Fruit fly (Drosophila melanogaster) whole organism, embryonic: ENCODE measurements around the gene CG4709.
A peak's percentile ranks its signal among the peaks of the same experiment; 100 is the strongest.

Experiments used
- Abd-B ChIP-seq: fragments of 200-800 bp; sonication (Bioruptor generic); optimal IDR thresholded peaks from 2 replicates; lab custom pipeline; 2018; ENCODE audit warnings: missing biosample characterization, mild to moderate bottlenecking, missing genetic modification characterization, moderate library complexity
- Ada2b ChIP-seq: fragments of 200-800 bp; sonication (Bioruptor generic); IDR thresholded peaks from 2 replicates; pipeline ENCODE4 v1.3.6; 2022; ENCODE audit warnings: missing biosample characterization, missing genetic modification characterization
- B-H2 ChIP-seq: fragments of 200-800 bp; sonication (Bioruptor generic); optimal IDR thresholded peaks from 2 replicates; lab custom pipeline; 2018; ENCODE audit warnings: missing biosample characterization, mild to moderate bottlenecking, missing genetic modification characterization
- CG10431 ChIP-seq: fragments of 200-800 bp; sonication (Bioruptor generic); optimal IDR thresholded peaks from 3 replicates; lab custom pipeline; 2018; ENCODE audit warnings: missing biosample characterization, mild to moderate bottlenecking, missing genetic modification characterization
- CG10959 ChIP-seq: fragments of 200-800 bp; sonication (Bioruptor generic); IDR thresholded peaks from 2 replicates; pipeline ENCODE4 v1.3.6; 2022; ENCODE audit warnings: missing biosample characterization, missing genetic modification characterization
- CG12391 ChIP-seq: fragments of 200-800 bp; sonication (Bioruptor generic); optimal IDR thresholded peaks from 3 replicates; lab custom pipeline; 2018; ENCODE audit warnings: missing biosample characterization, mild to moderate bottlenecking, missing genetic modification characterization, moderate library complexity
- CG16815 ChIP-seq: fragments of 200-800 bp; sonication (Bioruptor generic); optimal IDR thresholded peaks from 3 replicates; lab custom pipeline; 2017; ENCODE audit warnings: missing biosample characterization, mild to moderate bottlenecking, missing genetic modification characterization
- CG17359 ChIP-seq: fragments of 200-800 bp; sonication (Bioruptor generic); optimal IDR thresholded peaks from 3 replicates; lab custom pipeline; 2018; ENCODE audit warnings: missing biosample characterization, mild to moderate bottlenecking, missing genetic modification characterization, moderate library complexity
- CG17912 ChIP-seq: fragments of 200-800 bp; sonication (Bioruptor generic); optimal IDR thresholded peaks from 2 replicates; lab custom pipeline; 2018; ENCODE audit warnings: missing biosample characterization, mild to moderate bottlenecking, missing genetic modification characterization
- CG18011 ChIP-seq: fragments of 200-800 bp; sonication (Bioruptor generic); optimal IDR thresholded peaks from 2 replicates; lab custom pipeline; 2017; ENCODE audit warnings: missing biosample characterization, missing genetic modification characterization, mild to moderate bottlenecking, moderate library complexity, missing genotype
- CG1832 ChIP-seq: fragments of 200-800 bp; sonication (Bioruptor generic); optimal IDR thresholded peaks from 2 replicates; lab custom pipeline; 2017; ENCODE audit warnings: missing biosample characterization, mild to moderate bottlenecking, missing genetic modification characterization, inconsistent platforms
- CG18476 ChIP-seq: fragments of 200-800 bp; sonication (Bioruptor generic); optimal IDR thresholded peaks from 2 replicates; lab custom pipeline; 2016; ENCODE audit warnings: missing biosample characterization, mild to moderate bottlenecking, missing genetic modification characterization
- CG18599 ChIP-seq: fragments of 200-800 bp; sonication (Bioruptor generic); optimal IDR thresholded peaks from 3 replicates; lab custom pipeline; 2017; ENCODE audit warnings: missing biosample characterization, missing genetic modification characterization, mild to moderate bottlenecking, moderate library complexity, missing genetic modification reagents
- CG2116 ChIP-seq: fragments of 200-800 bp; sonication (Bioruptor generic); optimal IDR thresholded peaks from 3 replicates; lab custom pipeline; 2018; ENCODE audit warnings: missing biosample characterization, mild to moderate bottlenecking, missing genetic modification characterization
- CG2712 ChIP-seq: fragments of 200-800 bp; optimal IDR thresholded peaks from 3 replicates; lab custom pipeline; 2019; ENCODE audit warnings: missing biosample characterization, mild to moderate bottlenecking, missing genetic modification characterization, moderate library complexity
- CG30431 ChIP-seq: fragments of 200-800 bp; sonication (Bioruptor generic); optimal IDR thresholded peaks from 2 replicates; lab custom pipeline; 2017; ENCODE audit warnings: missing biosample characterization, missing genetic modification characterization
- CG32772 ChIP-seq: fragments of 200-800 bp; sonication (Bioruptor generic); IDR thresholded peaks from 2 replicates; pipeline ENCODE4 v1.3.6; 2022; ENCODE audit warnings: missing biosample characterization, missing genetic modification characterization
- CG43689 ChIP-seq: fragments of 200-800 bp; sonication (Bioruptor generic); IDR thresholded peaks from 2 replicates; pipeline ENCODE4 v1.3.6; 2022; ENCODE audit warnings: missing biosample characterization, missing genetic modification characterization
- CG5245 ChIP-seq: fragments of 200-800 bp; sonication (Bioruptor generic); optimal IDR thresholded peaks from 3 replicates; lab custom pipeline; 2016; ENCODE audit warnings: missing biosample characterization, missing genetic modification characterization
- CG6272 ChIP-seq: fragments of 200-800 bp; sonication (Bioruptor generic); IDR thresholded peaks from 2 replicates; pipeline ENCODE4 v1.3.6; 2022; ENCODE audit warnings: missing biosample characterization, missing genetic modification characterization
- CG6765 ChIP-seq: fragments of 200-800 bp; sonication (Bioruptor generic); optimal IDR thresholded peaks from 3 replicates; lab custom pipeline; 2017; ENCODE audit warnings: missing biosample characterization, mild to moderate bottlenecking, missing genetic modification characterization
- CG6813 ChIP-seq: fragments of 200-800 bp; sonication (Bioruptor generic); optimal IDR thresholded peaks from 2 replicates; lab custom pipeline; 2017; ENCODE audit warnings: missing biosample characterization, missing genetic modification characterization, mild to moderate bottlenecking, moderate library complexity, missing genetic modification reagents
- CG8478 ChIP-seq: fragments of >200 bp; optimal IDR thresholded peaks from 2 replicates; lab custom pipeline; 2018
- CoRest ChIP-seq: fragments of 200-800 bp; sonication (Bioruptor generic); optimal IDR thresholded peaks from 3 replicates; lab custom pipeline; 2018; ENCODE audit warnings: missing biosample characterization, mild to moderate bottlenecking, missing genetic modification characterization, moderate library complexity
- Hand ChIP-seq: fragments of 200-800 bp; sonication (Bioruptor generic); optimal IDR thresholded peaks from 2 replicates; lab custom pipeline; 2017; ENCODE audit warnings: mild to moderate bottlenecking, missing biosample characterization, missing genetic modification reagents, missing genetic modification characterization
- Meics ChIP-seq: fragments of 200-800 bp; sonication (Bioruptor generic); optimal IDR thresholded peaks from 2 replicates; lab custom pipeline; 2017; ENCODE audit warnings: missing biosample characterization, mild to moderate bottlenecking, missing genetic modification characterization
- NC2α ChIP-seq: fragments of 200-800 bp; sonication (Bioruptor generic); optimal IDR thresholded peaks from 2 replicates; lab custom pipeline; 2016; ENCODE audit warnings: missing biosample characterization, missing genetic modification characterization
- Oaz ChIP-seq: fragments of 200-800 bp; sonication (Bioruptor generic); IDR thresholded peaks from 2 replicates; pipeline ENCODE4 v1.3.6; 2022; ENCODE audit warnings: missing biosample characterization, missing genetic modification characterization
- Sry-β ChIP-seq: fragments of 200-800 bp; sonication (Bioruptor generic); optimal IDR thresholded peaks from 2 replicates; lab custom pipeline; 2018; ENCODE audit warnings: missing biosample characterization, mild to moderate bottlenecking, missing genetic modification characterization, moderate library complexity
- Trl ChIP-seq, 3 experiments: fragments of >200 bp in 2 of 3; fragments of 200-800 bp in 1 of 3; sonication (Bioruptor generic) in 1 of 3; optimal IDR thresholded peaks; 2 replicates in 1 of 3; 3 replicates in 2 of 3; lab custom pipeline; 2016 to 2017; ENCODE audit warnings: missing biosample characterization in 1 of 3, missing genetic modification characterization in 1 of 3
- Xbp1 ChIP-seq: fragments of 200-800 bp; sonication (Bioruptor generic); optimal IDR thresholded peaks from 3 replicates; lab custom pipeline; 2016; ENCODE audit warnings: missing biosample characterization, mild to moderate bottlenecking, missing genetic modification characterization
- ac ChIP-seq: fragments of 200-800 bp; sonication (Bioruptor generic); optimal IDR thresholded peaks from 3 replicates; lab custom pipeline; 2017; ENCODE audit warnings: missing biosample characterization, mild to moderate bottlenecking, missing genetic modification characterization
- ara ChIP-seq: fragments of 200-800 bp; sonication (Bioruptor generic); IDR thresholded peaks from 2 replicates; pipeline ENCODE4 v1.3.6; 2022; ENCODE audit warnings: missing biosample characterization, missing genetic modification characterization
- bbx ChIP-seq: fragments of 200-800 bp; sonication (Bioruptor generic); IDR thresholded peaks from 2 replicates; pipeline ENCODE4 v1.3.6; 2022; ENCODE audit warnings: missing biosample characterization, missing genetic modification characterization; ENCODE audit not compliant: partially characterized antibody
- croc ChIP-seq: fragments of 200-800 bp; sonication (Bioruptor generic); conservative IDR thresholded peaks from 3 replicates; pipeline ENCODE4 v1.3.6; 2022; ENCODE audit warnings: missing biosample characterization, missing genetic modification characterization
- crol ChIP-seq: fragments of 200-800 bp; sonication (Bioruptor generic); IDR thresholded peaks from 2 replicates; pipeline ENCODE4 v1.3.6; 2022; ENCODE audit warnings: missing biosample characterization, missing genetic modification characterization
- dati ChIP-seq: fragments of 200-800 bp; sonication (Bioruptor generic); IDR thresholded peaks from 2 replicates; pipeline ENCODE4 v1.3.6; 2022; ENCODE audit warnings: missing biosample characterization, missing genetic modification characterization
- fd3F ChIP-seq: fragments of 200-800 bp; sonication (Bioruptor generic); optimal IDR thresholded peaks from 2 replicates; lab custom pipeline; 2018; ENCODE audit warnings: missing biosample characterization, mild to moderate bottlenecking, missing genetic modification characterization, moderate library complexity
- fd96Cb ChIP-seq: fragments of 200-800 bp; sonication (Bioruptor generic); optimal IDR thresholded peaks from 2 replicates; lab custom pipeline; 2018; ENCODE audit warnings: missing biosample characterization, mild to moderate bottlenecking, missing genetic modification characterization, moderate library complexity
- gce ChIP-seq: fragments of 200-800 bp; sonication (Bioruptor generic); IDR thresholded peaks from 3 replicates; pipeline ENCODE4 v1.3.6; 2022; ENCODE audit warnings: missing biosample characterization, missing genetic modification characterization
- gem ChIP-seq: fragments of 200-800 bp; sonication (Bioruptor generic); optimal IDR thresholded peaks from 2 replicates; lab custom pipeline; 2019; ENCODE audit warnings: missing biosample characterization, mild to moderate bottlenecking, missing genetic modification characterization, moderate library complexity
- lilli ChIP-seq: fragments of 200-800 bp; sonication (Bioruptor generic); optimal IDR thresholded peaks from 3 replicates; lab custom pipeline; 2016; ENCODE audit warnings: missing biosample characterization, missing genetic modification characterization
- mam ChIP-seq: fragments of 200-800 bp; sonication (Bioruptor generic); optimal IDR thresholded peaks from 3 replicates; lab custom pipeline; 2016; ENCODE audit warnings: missing biosample characterization, missing genetic modification characterization
- salm ChIP-seq: fragments of 200-800 bp; sonication (Bioruptor generic); optimal IDR thresholded peaks from 2 replicates; lab custom pipeline; 2018; ENCODE audit warnings: missing biosample characterization, mild to moderate bottlenecking, missing genetic modification characterization
- stc ChIP-seq: fragments of 200-800 bp; sonication (Bioruptor generic); IDR thresholded peaks from 2 replicates; pipeline ENCODE4 v1.3.6; 2022; ENCODE audit warnings: missing biosample characterization, missing genetic modification characterization
- stwl ChIP-seq: fragments of 200-800 bp; sonication (Bioruptor generic); optimal IDR thresholded peaks from 3 replicates; lab custom pipeline; 2018; ENCODE audit warnings: missing biosample characterization, mild to moderate bottlenecking, missing genetic modification characterization, moderate library complexity
- tgo ChIP-seq: fragments of 200-800 bp; sonication (Bioruptor generic); IDR thresholded peaks from 3 replicates; pipeline ENCODE4 v1.3.6; 2022; ENCODE audit warnings: missing biosample characterization, missing genetic modification characterization
- tx ChIP-seq: fragments of 200-800 bp; sonication (Bioruptor generic); optimal IDR thresholded peaks from 2 replicates; lab custom pipeline; 2016; ENCODE audit warnings: missing biosample characterization, missing genetic modification characterization
- vvl ChIP-seq: fragments of 200-800 bp; sonication (Bioruptor generic); IDR thresholded peaks from 2 replicates; pipeline ENCODE4 v1.3.6; 2022; ENCODE audit warnings: missing biosample characterization, missing genetic modification characterization
- yki ChIP-seq: fragments of >200 bp; optimal IDR thresholded peaks from 3 replicates; lab custom pipeline; 2018

Gene CG4709

DNA sequence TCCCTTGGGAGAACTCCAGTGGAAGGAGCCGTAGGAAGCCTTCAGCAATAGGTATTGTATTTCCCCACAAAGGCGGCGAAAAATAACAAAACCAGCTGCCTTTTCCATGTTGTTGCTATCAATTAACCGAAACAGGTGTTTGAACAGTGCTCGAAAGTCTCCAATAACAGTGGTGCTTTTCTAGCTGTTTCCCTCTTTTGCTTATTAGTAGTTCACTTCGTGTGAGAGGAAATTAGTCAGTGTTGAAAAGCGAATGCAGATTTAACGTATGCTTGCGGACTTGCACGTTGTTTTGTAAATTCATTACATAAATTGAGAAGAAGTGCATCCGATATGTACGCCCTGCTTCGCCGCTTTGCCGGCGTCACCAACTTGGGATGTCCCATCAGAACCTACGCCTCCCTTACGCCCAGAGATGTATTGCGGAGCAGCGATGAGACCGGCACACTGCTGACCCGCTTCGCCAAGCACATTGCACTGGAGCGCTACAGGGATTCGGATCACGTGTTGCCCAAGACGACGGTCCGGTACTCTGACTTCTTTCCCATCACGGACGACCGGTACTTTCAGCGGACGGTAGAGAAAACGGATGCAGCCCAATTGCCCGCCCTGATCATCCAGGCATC, 15.4 kb upstream of the CG4709 start, which contains the start of the genes Datp and CG4619 (continued):
- TF ChIP-seq B-H2 (GFP tag; lab: Kevin White, UChicago) (peak; percentile 81), stwl (tag; lab: Kevin White, UChicago) (peak; percentile 78), CG43689 (GFP tag; lab: Robert Waterston, UW) (no peak), gem (tag; lab: Kevin White, UChicago) (no peak), CG5245 (peak; percentile 17), CG8478 (lab: Kevin White, UChicago) (no peak), Ada2b (GFP tag; lab: Robert Waterston, UW) (no peak; the same call in 1 of the 2 replicates), CG30431 (GFP tag; lab: Kevin White, UChicago) (no peak), CG18011 (GFP tag; lab: Kevin White, UChicago) (no peak), Trl (optimal IDR thresholded peaks at IDR 0.05; lab: Kevin White, UChicago) (peak in 1 of 2 experiments; percentile 15), Trl (GFP tag; optimal IDR thresholded peaks at IDR 0.05; lab: Kevin White, UChicago) (peak; percentile 64), CG32772 (GFP tag; lab: Robert Waterston, UW) (0 out of 2 replicates have a peak, but pooled peaks have one; percentile 6), mam (GFP tag; lab: Kevin White, UChicago) (peak; percentile 63), CG12391 (tag; lab: Kevin White, UChicago) (peak; percentile 19), CG18599 (GFP tag; lab: Kevin White, UChicago) (peak; percentile 72), tgo (GFP tag; lab: Robert Waterston, UW) (no peak), gce (GFP tag; lab: Robert Waterston, UW) (no peak), CG6765 (GFP tag; lab: Kevin White, UChicago) (no peak), CoRest (tag; lab: Kevin White, UChicago) (peak; percentile 23), tx (GFP tag; lab: Kevin White, UChicago) (peak; percentile 26), croc (GFP tag; lab: Robert Waterston, UW) (peak; percentile 24; the same call in 1 of the 3 replicates), Xbp1 (peak; percentile 61), crol (no peak), CG18476 (no peak), CG10431 (GFP tag; lab: Kevin White, UChicago) (peak; percentile 68), bbx (peak; percentile 46), lilli (GFP tag; lab: Kevin White, UChicago) (peak; percentile 51), CG6272 (GFP tag; lab: Robert Waterston, UW) (no peak), Oaz (GFP tag; lab: Robert Waterston, UW) (no peak), fd3F (GFP tag; lab: Kevin White, UChicago) (no peak), stc (GFP tag; lab: Robert Waterston, UW) (no peak), fd96Cb (no peak), Hand (no peak), NC2α (GFP tag; lab: Kevin White, UChicago) (no peak), CG17912 (GFP tag; lab: Kevin White, UChicago) (peak; percentile 56), Sry-β (GFP tag; lab: Kevin White, UChicago) (peak; percentile 93), vvl (peak; percentile 63; the same call in 1 of the 2 replicates), CG2712 (tag; lab: Kevin White, UChicago) (peak; percentile 16), dati (GFP tag; lab: Robert Waterston, UW) (no peak), CG2116 (GFP tag; lab: Kevin White, UChicago) (peak; percentile 29), CG17359 (tag; lab: Kevin White, UChicago) (no peak), CG1832 (GFP tag; lab: Kevin White, UChicago) (no peak), CG10959 (GFP tag; lab: Robert Waterston, UW) (no peak), Abd-B (no peak), salm (tag; lab: Kevin White, UChicago) (no peak), ara (GFP tag; lab: Robert Waterston, UW) (no peak), Meics (GFP tag; lab: Kevin White, UChicago) (peak; percentile 39), CG16815 (GFP tag; lab: Kevin White, UChicago) (no peak), yki (lab: Kevin White, UChicago) (no peak), ac (GFP tag; lab: Kevin White, UChicago) (no peak), CG6813 (peak; percentile 16)
